Worm (Caenorhabditis elegans) whole organism, young adult: Measurements from ENCODE around the gene F36D4.1.

Source experiments
- ceh-27 ChIP-seq: fragments of 200-800 bp; sonication (Bioruptor generic); optimal IDR thresholded peaks from 2 replicates; lab custom pipeline; 2018; ENCODE audit warnings: mild to moderate bottlenecking, missing genetic modification characterization, moderate library complexity, missing compliant biosample characterization
- ceh-79 ChIP-seq: sonication (generic microtip); optimal IDR thresholded peaks from 2 replicates; lab custom pipeline; 2017; ENCODE audit warnings: mild to moderate bottlenecking, missing genetic modification characterization, missing compliant biosample characterization
- lin-26 ChIP-seq: fragments of 200-800 bp; sonication (Bioruptor generic); IDR thresholded peaks from 2 replicates; pipeline ENCODE4 v1.3.6; 2022; ENCODE audit warnings: missing genetic modification reagents, missing genetic modification characterization, missing compliant biosample characterization
- sptf-2 ChIP-seq: fragments of 200-800 bp; sonication (Bioruptor generic); optimal IDR thresholded peaks from 2 replicates; lab custom pipeline; 2018; ENCODE audit warnings: mild to moderate bottlenecking, missing genetic modification characterization, missing compliant biosample characterization
- unc-130 ChIP-seq: sonication (generic microtip); optimal IDR thresholded peaks from 2 replicates; lab custom pipeline; 2016; ENCODE audit warnings: missing genetic modification reagents, missing genetic modification characterization, missing compliant biosample characterization
- zfh-2 ChIP-seq: fragments of 200-800 bp; sonication (Bioruptor generic); conservative IDR thresholded peaks from 2 replicates; pipeline ENCODE4 v1.3.6; 2022; ENCODE audit warnings: missing genetic modification reagents, missing genetic modification characterization, missing compliant biosample characterization

The F36D4.1 gene

ce11 chrV:9465529-9465928 is 48.8 kb downstream of the F36D4.1 start:
- TF ChIP-seq ceh-27 (GFP tag; lab: Kevin White, UChicago) = no peak
- TF ChIP-seq unc-130 = no peak
- TF ChIP-seq ceh-79 (tag; lab: Kevin White, UChicago) = no peak
- TF ChIP-seq zfh-2 (GFP tag; lab: Robert Waterston, UW) = no peak
- no peak for TF ChIP-seq lin-26
- TF ChIP-seq sptf-2 (GFP tag; lab: Kevin White, UChicago) = no peak
